Worm (Caenorhabditis elegans): ENCODE results near the gene dnj-1.

dnj-1 gene

ce11 chrIV:11310624-11311023, 11.8 kb downstream of the dnj-1 start, which contains the start of gene znf-207 (continued):
- no peak for TF ChIP-seq nhr-77 (tag; optimal IDR thresholded peaks at IDR 0.05)
- no peak for TF ChIP-seq nhr-237 (tag; optimal IDR thresholded peaks at IDR 0.05)
- TF ChIP-seq unc-30 (tag; optimal IDR thresholded peaks at IDR 0.05) = no peak
- TF ChIP-seq pag-3 (tag; optimal IDR thresholded peaks at IDR 0.05; ENCODE audit: borderline replicate concordance, insufficient read depth) = no peak
- no peak for TF ChIP-seq snpc-4 (tag; optimal IDR thresholded peaks at IDR 0.05)
- peak; percentile 3 for TF ChIP-seq mep-1 (tag; optimal IDR thresholded peaks at IDR 0.05)
- peak; percentile 8 for TF ChIP-seq F16B12.6 (tag; optimal IDR thresholded peaks at IDR 0.05)
- no peak for TF ChIP-seq ceh-90 (tag; optimal IDR thresholded peaks at IDR 0.05)
- TF ChIP-seq C04F5.9 (tag; optimal IDR thresholded peaks at IDR 0.05) = no peak
- peak in 2 of 3 experiments; percentile 16 to 41 for TF ChIP-seq dpl-1 (GFP tag; optimal IDR thresholded peaks at IDR 0.05)
- no peak for TF ChIP-seq unc-62 (GFP tag; optimal IDR thresholded peaks at IDR 0.05)
- no peak for TF ChIP-seq nhr-76 (tag; optimal IDR thresholded peaks at IDR 0.05)
- TF ChIP-seq Y116A8C.19 (tag; optimal IDR thresholded peaks at IDR 0.05; ENCODE audit: borderline replicate concordance) = no peak
- TF ChIP-seq unc-98 (GFP tag; IDR thresholded peaks at IDR 0.05) = no peak
- no peak for TF ChIP-seq ceh-88 (GFP tag; IDR thresholded peaks at IDR 0.05)
- no peak for TF ChIP-seq nhr-11 (tag; optimal IDR thresholded peaks at IDR 0.05)
- TF ChIP-seq nhr-20 (tag; optimal IDR thresholded peaks at IDR 0.05) = peak; percentile 32
- TF ChIP-seq ztf-11 (tag; optimal IDR thresholded peaks at IDR 0.05) = no peak
- TF ChIP-seq nhr-47 (tag; optimal IDR thresholded peaks at IDR 0.05) = peak; percentile 42
- no peak for TF ChIP-seq zag-1 (tag; optimal IDR thresholded peaks at IDR 0.05)
- peak; percentile 41 for TF ChIP-seq skn-1 (tag; optimal IDR thresholded peaks at IDR 0.05)
- no peak for TF ChIP-seq nhr-19 (GFP tag; conservative IDR thresholded peaks at IDR 0.05)
- TF ChIP-seq nhr-71 (tag; optimal IDR thresholded peaks at IDR 0.05) = peak; percentile 33
- no peak for TF ChIP-seq hlh-17 (GFP tag; optimal IDR thresholded peaks at IDR 0.05; ENCODE audit: borderline replicate concordance)
- TF ChIP-seq swsn-7 (tag; optimal IDR thresholded peaks at IDR 0.05) = peak; percentile 30
- peak; percentile 39 for TF ChIP-seq efl-1 (optimal IDR thresholded peaks at IDR 0.05)
- peak in 1 of 2 experiments; percentile 91 for TF ChIP-seq efl-1 (GFP tag; optimal IDR thresholded peaks at IDR 0.05 in 1 of 2)
- TF ChIP-seq lin-39 (tag; optimal IDR thresholded peaks at IDR 0.05) = no peak
- TF ChIP-seq C16A3.4 (tag; optimal IDR thresholded peaks at IDR 0.05) = peak; percentile 48
- no peak for TF ChIP-seq unc-86 (tag; optimal IDR thresholded peaks at IDR 0.05)
- TF ChIP-seq xbp-1 (tag; optimal IDR thresholded peaks at IDR 0.05) = peak; percentile 15
- peak; percentile 20 for TF ChIP-seq blmp-1 (tag; optimal IDR thresholded peaks at IDR 0.05)
- peak; percentile 70 for TF ChIP-seq lin-14 (GFP tag; optimal IDR thresholded peaks at IDR 0.05)
- TF ChIP-seq rnt-1 (tag; optimal IDR thresholded peaks at IDR 0.05) = peak; percentile 48
- TF ChIP-seq lsy-2 (tag; optimal IDR thresholded peaks at IDR 0.05) = peak; percentile 3 to 56
- TF ChIP-seq ets-5 (GFP tag; IDR thresholded peaks at IDR 0.05) = no peak
- TF ChIP-seq unc-130 (tag; optimal IDR thresholded peaks at IDR 0.05) = no peak
- TF ChIP-seq elt-2 (tag; optimal IDR thresholded peaks at IDR 0.05) = no peak
- no peak for TF ChIP-seq sup-37 (GFP tag; optimal IDR thresholded peaks at IDR 0.05)
- TF ChIP-seq egl-13 (tag; optimal IDR thresholded peaks at IDR 0.05) = no peak
- no peak for TF ChIP-seq fos-1 (tag; optimal IDR thresholded peaks at IDR 0.05)
- TF ChIP-seq fkh-10 (GFP tag; optimal IDR thresholded peaks at IDR 0.05) = peak; percentile 15
- TF ChIP-seq nhr-12 (tag; optimal IDR thresholded peaks at IDR 0.05) = no peak
- no peak for TF ChIP-seq jun-1 (tag; optimal IDR thresholded peaks at IDR 0.05)
- no peak for TF ChIP-seq nhr-90 (tag; optimal IDR thresholded peaks at IDR 0.05; ENCODE audit: poor library complexity)
- TF ChIP-seq snu-23 (GFP tag; optimal IDR thresholded peaks at IDR 0.05) = peak; percentile 53
- TF ChIP-seq aly-2 (tag; optimal IDR thresholded peaks at IDR 0.05) = no peak
- TF ChIP-seq ceh-82 (tag; optimal IDR thresholded peaks at IDR 0.05) = peak; percentile 2 to 41 (median 9)
- TF ChIP-seq pqm-1 (tag; optimal IDR thresholded peaks at IDR 0.05) = no peak
- TF ChIP-seq ama-1 (optimal IDR thresholded peaks at IDR 0.05) = no peak
- TF ChIP-seq fkh-8 (tag; optimal IDR thresholded peaks at IDR 0.05) = peak; percentile 41
